Worm (Caenorhabditis elegans): Measurements from ENCODE around the gene natc-2.

natc-2 gene

ce11 chrV:5287273-5287672, 13.4 kb downstream of the natc-2 start, which contains the start of gene Y49G5A.1:
Y49G5A.1 (minus strand) TSS chrV:5287373.
- no peak for TF ChIP-seq klf-2 (GFP tag; conservative IDR thresholded peaks at IDR 0.05)
- TF ChIP-seq ztf-23 (GFP tag; IDR thresholded peaks at IDR 0.05), result no peak
- no peak for TF ChIP-seq med-1 (GFP tag; optimal IDR thresholded peaks at IDR 0.05; ENCODE audit: insufficient read depth)
- no peak for TF ChIP-seq ztf-29 (GFP tag; IDR thresholded peaks at IDR 0.05)
- TF ChIP-seq flt-1 (GFP tag; IDR thresholded peaks at IDR 0.05), result no peak
- TF ChIP-seq ref-1 (GFP tag; conservative IDR thresholded peaks at IDR 0.05), result no peak
- no peak for TF ChIP-seq T22C8.4 (GFP tag; IDR thresholded peaks at IDR 0.05)

- TF ChIP-seq cog-1 (tag; optimal IDR thresholded peaks at IDR 0.05) (no peak), klf-2 (GFP tag; conservative IDR thresholded peaks at IDR 0.05) (no peak), ztf-23 (GFP tag; IDR thresholded peaks at IDR 0.05) (no peak), tab-1 (GFP tag; IDR thresholded peaks at IDR 0.05) (no peak), T22C8.4 (GFP tag; IDR thresholded peaks at IDR 0.05) (no peak), ztf-29 (GFP tag; IDR thresholded peaks at IDR 0.05) (no peak), flt-1 (GFP tag; IDR thresholded peaks at IDR 0.05) (no peak), ref-1 (GFP tag; conservative IDR thresholded peaks at IDR 0.05) (no peak), med-1 (GFP tag; optimal IDR thresholded peaks at IDR 0.05; ENCODE audit: insufficient read depth) (no peak)
Observed at ce11 chrV:5288676-5289075, 14.8 kb downstream of the natc-2 start.

ce11 chrV:5295940-5296339, 22.1 kb downstream of the natc-2 start:
- TF ChIP-seq tab-1 (GFP tag; IDR thresholded peaks at IDR 0.05), result no peak
- TF ChIP-seq cog-1 (tag; optimal IDR thresholded peaks at IDR 0.05), result no peak
- TF ChIP-seq med-1 (GFP tag; optimal IDR thresholded peaks at IDR 0.05; ENCODE audit: insufficient read depth), result no peak
- TF ChIP-seq ref-1 (GFP tag; conservative IDR thresholded peaks at IDR 0.05), result no peak
- no peak for TF ChIP-seq klf-2 (GFP tag; conservative IDR thresholded peaks at IDR 0.05)
- no peak for TF ChIP-seq T22C8.4 (GFP tag; IDR thresholded peaks at IDR 0.05)

- TF ChIP-seq cog-1 (tag; optimal IDR thresholded peaks at IDR 0.05) (no peak), tab-1 (GFP tag; IDR thresholded peaks at IDR 0.05) (no peak), med-1 (GFP tag; optimal IDR thresholded peaks at IDR 0.05; ENCODE audit: insufficient read depth) (no peak), klf-2 (GFP tag; conservative IDR thresholded peaks at IDR 0.05) (no peak), ref-1 (GFP tag; conservative IDR thresholded peaks at IDR 0.05) (no peak)
Observed at ce11 chrV:5297740-5298139, 23.9 kb downstream of the natc-2 start.

- TF ChIP-seq med-1 (GFP tag; optimal IDR thresholded peaks at IDR 0.05; ENCODE audit: insufficient read depth) (no peak), cog-1 (tag; optimal IDR thresholded peaks at IDR 0.05) (no peak), ref-1 (GFP tag; conservative IDR thresholded peaks at IDR 0.05) (no peak), ztf-23 (GFP tag; IDR thresholded peaks at IDR 0.05) (no peak), flt-1 (GFP tag; IDR thresholded peaks at IDR 0.05) (no peak), tab-1 (GFP tag; IDR thresholded peaks at IDR 0.05) (no peak), klf-2 (GFP tag; conservative IDR thresholded peaks at IDR 0.05) (no peak), T22C8.4 (GFP tag; IDR thresholded peaks at IDR 0.05) (no peak), ztf-29 (GFP tag; IDR thresholded peaks at IDR 0.05) (no peak)
Observed at ce11 chrV:5301226-5301625, 27.4 kb downstream of the natc-2 start.

- TF ChIP-seq flt-1 (GFP tag; IDR thresholded peaks at IDR 0.05) (no peak), tab-1 (GFP tag; IDR thresholded peaks at IDR 0.05) (no peak), med-1 (GFP tag; optimal IDR thresholded peaks at IDR 0.05; ENCODE audit: insufficient read depth) (no peak), klf-2 (GFP tag; conservative IDR thresholded peaks at IDR 0.05) (no peak), cog-1 (tag; optimal IDR thresholded peaks at IDR 0.05) (no peak), T22C8.4 (GFP tag; IDR thresholded peaks at IDR 0.05) (no peak), ztf-29 (GFP tag; IDR thresholded peaks at IDR 0.05) (no peak), ztf-23 (GFP tag; IDR thresholded peaks at IDR 0.05) (no peak), ref-1 (GFP tag; conservative IDR thresholded peaks at IDR 0.05) (no peak)
Observed at ce11 chrV:5303389-5303788, 29.5 kb downstream of the natc-2 start, which contains the start of gene ncx-2. ncx-2 (plus strand) TSS chrV:5303689.

ce11 chrV:5304366-5304765, 30.5 kb downstream of the natc-2 start:
- TF ChIP-seq T22C8.4 (GFP tag; IDR thresholded peaks at IDR 0.05), result no peak

DNA sequence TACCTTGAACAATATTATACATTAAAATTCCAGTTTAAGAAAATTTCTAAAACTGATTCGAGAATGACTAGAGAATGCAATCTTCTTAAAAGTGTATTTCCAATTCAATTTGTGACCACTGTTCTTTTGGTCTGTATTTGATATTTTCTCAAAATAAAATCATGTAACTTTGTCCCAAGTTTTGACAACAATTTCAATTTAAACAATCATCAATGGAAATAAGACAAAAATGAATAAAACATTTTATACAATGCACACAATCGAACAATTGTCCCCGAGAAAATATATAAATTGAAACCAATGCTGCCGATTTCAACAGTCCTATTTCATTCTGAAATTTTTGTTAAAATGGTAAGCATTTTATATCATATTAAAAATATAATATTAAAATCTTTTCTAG, 37.8 kb downstream of the natc-2 start, which contains the start of gene C10G8.4:
Gene C10G8.4 (plus strand): TSS at position 301 of the 400 bp plus-strand sequence.
- no peak for TF ChIP-seq cog-1 (tag; optimal IDR thresholded peaks at IDR 0.05)
- TF ChIP-seq ztf-23 (GFP tag; IDR thresholded peaks at IDR 0.05), result no peak
- TF ChIP-seq flt-1 (GFP tag; IDR thresholded peaks at IDR 0.05), result no peak
- TF ChIP-seq med-1 (GFP tag; optimal IDR thresholded peaks at IDR 0.05; ENCODE audit: insufficient read depth), result no peak
- TF ChIP-seq tab-1 (GFP tag; IDR thresholded peaks at IDR 0.05), result no peak
- no peak for TF ChIP-seq ref-1 (GFP tag; conservative IDR thresholded peaks at IDR 0.05)
- TF ChIP-seq T22C8.4 (GFP tag; IDR thresholded peaks at IDR 0.05), result no peak
- TF ChIP-seq klf-2 (GFP tag; conservative IDR thresholded peaks at IDR 0.05), result no peak
- TF ChIP-seq ztf-29 (GFP tag; IDR thresholded peaks at IDR 0.05), result no peak

DNA sequence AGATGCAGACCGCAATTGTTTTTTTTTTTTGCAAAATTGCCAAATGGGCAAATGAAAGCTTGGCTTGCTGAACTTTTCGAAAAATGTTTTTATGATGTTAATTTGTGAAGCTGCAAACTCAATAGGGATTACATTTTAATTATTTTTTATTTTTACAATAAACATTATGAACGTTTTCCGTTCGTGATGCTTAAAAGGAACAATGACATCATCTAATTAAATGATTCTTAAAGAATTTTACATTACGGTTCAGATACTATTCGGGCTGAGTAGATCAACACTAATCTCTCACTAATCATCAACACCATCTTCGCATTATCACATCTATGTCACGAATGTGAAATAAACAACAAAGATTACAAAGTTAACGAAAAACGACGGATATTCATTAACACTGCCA, 38.6 kb downstream of the natc-2 start, which contains the start of gene C10G8.3:
Gene C10G8.3 (plus strand): TSS at position 301 of the 400 bp plus-strand sequence.
- no peak for TF ChIP-seq med-1 (GFP tag; optimal IDR thresholded peaks at IDR 0.05; ENCODE audit: insufficient read depth)
- no peak for TF ChIP-seq T22C8.4 (GFP tag; IDR thresholded peaks at IDR 0.05)
- TF ChIP-seq ztf-29 (GFP tag; IDR thresholded peaks at IDR 0.05), result no peak
- TF ChIP-seq tab-1 (GFP tag; IDR thresholded peaks at IDR 0.05), result no peak
- no peak for TF ChIP-seq ref-1 (GFP tag; conservative IDR thresholded peaks at IDR 0.05)
- TF ChIP-seq klf-2 (GFP tag; conservative IDR thresholded peaks at IDR 0.05), result no peak
- no peak for TF ChIP-seq cog-1 (tag; optimal IDR thresholded peaks at IDR 0.05)
- TF ChIP-seq flt-1 (GFP tag; IDR thresholded peaks at IDR 0.05), result no peak
- no peak for TF ChIP-seq ztf-23 (GFP tag; IDR thresholded peaks at IDR 0.05)

DNA sequence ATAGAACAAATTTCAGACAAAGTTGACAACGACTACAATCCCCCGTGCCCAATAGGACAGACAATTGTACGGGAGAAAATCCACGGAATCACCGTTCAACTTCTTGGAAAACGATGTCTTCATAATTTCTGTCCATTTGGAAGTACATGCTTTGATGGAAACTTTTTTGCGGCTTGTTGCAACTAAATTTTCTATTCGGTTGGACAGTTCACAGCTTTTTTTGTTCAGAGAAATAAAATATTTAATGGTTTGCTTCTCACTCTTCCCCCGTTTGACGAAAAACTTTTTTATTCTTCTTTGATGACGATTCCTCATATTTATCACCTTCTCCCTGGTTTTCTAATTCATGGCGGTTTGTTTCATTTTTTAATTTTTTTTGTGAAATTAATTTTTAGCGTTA, 40.2 kb downstream of the natc-2 start, which contains the start of gene C10G8.2:
Gene C10G8.2 (plus strand): TSS at position 301 of the 400 bp plus-strand sequence.
- TF ChIP-seq cog-1 (tag; optimal IDR thresholded peaks at IDR 0.05), result no peak
- no peak for TF ChIP-seq ztf-23 (GFP tag; IDR thresholded peaks at IDR 0.05)
- no peak for TF ChIP-seq klf-2 (GFP tag; conservative IDR thresholded peaks at IDR 0.05)
- TF ChIP-seq ztf-29 (GFP tag; IDR thresholded peaks at IDR 0.05), result no peak
- TF ChIP-seq med-1 (GFP tag; optimal IDR thresholded peaks at IDR 0.05; ENCODE audit: insufficient read depth), result no peak
- no peak for TF ChIP-seq T22C8.4 (GFP tag; IDR thresholded peaks at IDR 0.05)
- TF ChIP-seq flt-1 (GFP tag; IDR thresholded peaks at IDR 0.05), result no peak
- TF ChIP-seq tab-1 (GFP tag; IDR thresholded peaks at IDR 0.05), result no peak
- TF ChIP-seq ref-1 (GFP tag; conservative IDR thresholded peaks at IDR 0.05), result no peak

Measured in whole organism, midembryonic.